Fruit fly (Drosophila melanogaster) whole organism, embryonic: ENCODE measurements around the gene CG8301.

Source experiments
- Ada2b ChIP-seq: fragments of 200-800 bp; sonication (Bioruptor generic); IDR thresholded peaks from 2 replicates; pipeline ENCODE4 v1.3.6; 2022; ENCODE audit warnings: missing biosample characterization, missing genetic modification characterization
- CG11247 ChIP-seq: fragments of 200-800 bp; sonication (Bioruptor generic); IDR thresholded peaks from 2 replicates; pipeline ENCODE4 v1.3.6; 2022; ENCODE audit warnings: missing biosample characterization, missing genetic modification characterization
- CG11696 ChIP-seq: fragments of 200-800 bp; sonication (Bioruptor generic); IDR thresholded peaks from 2 replicates; pipeline ENCODE4 v1.3.6; 2022; ENCODE audit warnings: missing biosample characterization, missing genetic modification characterization
- CG12219 ChIP-seq: fragments of 200-800 bp; sonication (Bioruptor generic); optimal IDR thresholded peaks from 3 replicates; lab custom pipeline; 2018; ENCODE audit warnings: missing biosample characterization, mild to moderate bottlenecking, missing genetic modification characterization
- CG14441 ChIP-seq: fragments of 200-800 bp; sonication (Bioruptor generic); IDR thresholded peaks from 2 replicates; pipeline ENCODE4 v1.3.6; 2022; ENCODE audit warnings: missing biosample characterization, missing genetic modification characterization
- CG15514 ChIP-seq: fragments of 200-800 bp; sonication (Bioruptor generic); optimal IDR thresholded peaks from 3 replicates; lab custom pipeline; 2017; ENCODE audit warnings: missing biosample characterization, missing genetic modification characterization, mild to moderate bottlenecking, moderate library complexity, missing genetic modification reagents
- CG16813 ChIP-seq: fragments of 200-800 bp; sonication (Bioruptor generic); IDR thresholded peaks from 3 replicates; pipeline ENCODE4 v1.3.6; 2022; ENCODE audit warnings: missing biosample characterization, missing genetic modification characterization; ENCODE audit not compliant: partially characterized antibody
- CG17186 ChIP-seq: fragments of 200-800 bp; sonication (Bioruptor generic); optimal IDR thresholded peaks from 3 replicates; lab custom pipeline; 2017; ENCODE audit warnings: missing biosample characterization, missing genetic modification reagents, missing genetic modification characterization
- CG17359 ChIP-seq: fragments of 200-800 bp; sonication (Bioruptor generic); optimal IDR thresholded peaks from 3 replicates; lab custom pipeline; 2018; ENCODE audit warnings: missing biosample characterization, mild to moderate bottlenecking, missing genetic modification characterization, moderate library complexity
- CG17568 ChIP-seq: fragments of 200-800 bp; sonication (Bioruptor generic); optimal IDR thresholded peaks from 2 replicates; lab custom pipeline; 2018; ENCODE audit warnings: missing biosample characterization, mild to moderate bottlenecking, missing genetic modification characterization, moderate library complexity
- CG2889 ChIP-seq: fragments of 200-800 bp; sonication (Bioruptor generic); IDR thresholded peaks from 3 replicates; pipeline ENCODE4 v1.3.6; 2022; ENCODE audit warnings: missing biosample characterization, missing genetic modification characterization
- CG31388 ChIP-seq: fragments of 200-800 bp; sonication (Bioruptor generic); optimal IDR thresholded peaks from 2 replicates; lab custom pipeline; 2016; ENCODE audit warnings: missing biosample characterization, missing genetic modification characterization
- CG3726 ChIP-seq: fragments of 200-800 bp; sonication (Bioruptor generic); IDR thresholded peaks from 3 replicates; pipeline ENCODE4, ENCODE4 v1.3.6; 2022; ENCODE audit warnings: missing biosample characterization, missing genetic modification characterization
- CG5953 ChIP-seq: fragments of 200-800 bp; sonication (Bioruptor generic); IDR thresholded peaks from 2 replicates; pipeline ENCODE4 v1.3.6; 2022; ENCODE audit warnings: missing biosample characterization, missing genetic modification characterization
- CG6765 ChIP-seq: fragments of 200-800 bp; sonication (Bioruptor generic); optimal IDR thresholded peaks from 3 replicates; lab custom pipeline; 2017; ENCODE audit warnings: missing biosample characterization, mild to moderate bottlenecking, missing genetic modification characterization
- CG7556 ChIP-seq: fragments of 200-800 bp; sonication (Bioruptor generic); optimal IDR thresholded peaks from 2 replicates; lab custom pipeline; 2017; ENCODE audit warnings: missing biosample characterization, mild to moderate bottlenecking, missing genetic modification characterization
- CG8290 ChIP-seq, 3 experiments: fragments of 200-800 bp; sonication (Bioruptor generic); optimal IDR thresholded peaks; 2 replicates each; lab custom pipeline; 2016 to 2019; ENCODE audit warnings: missing biosample characterization in 3 of 3, missing genetic modification characterization in 3 of 3, mild to moderate bottlenecking in 2 of 3, moderate library complexity in 1 of 3
- Deaf1 ChIP-seq: fragments of 200-800 bp; optimal IDR thresholded peaks from 3 replicates; lab custom pipeline; 2019; ENCODE audit warnings: missing biosample characterization, mild to moderate bottlenecking, missing genetic modification characterization, moderate library complexity
- Dip2 ChIP-seq: fragments of 200-800 bp; sonication (Bioruptor generic); IDR thresholded peaks from 2 replicates; pipeline ENCODE4 v1.3.6; 2022; ENCODE audit warnings: missing biosample characterization, missing genetic modification characterization
- E2f1 ChIP-seq: fragments of 200-800 bp; sonication (Bioruptor generic); IDR thresholded peaks from 2 replicates; pipeline ENCODE4 v1.3.6; 2022; ENCODE audit warnings: missing biosample characterization, missing genetic modification characterization
- Elba2 ChIP-seq: fragments of 200-800 bp; sonication (Bioruptor generic); optimal IDR thresholded peaks from 3 replicates; lab custom pipeline; 2016; ENCODE audit warnings: missing biosample characterization, missing genetic modification characterization
- Fer2 ChIP-seq: fragments of 200-800 bp; sonication (Bioruptor generic); optimal IDR thresholded peaks from 2 replicates; lab custom pipeline; 2018; ENCODE audit warnings: missing biosample characterization, mild to moderate bottlenecking, missing genetic modification characterization, moderate library complexity
- HLH4C ChIP-seq: fragments of 200-800 bp; sonication (Bioruptor generic); IDR thresholded peaks from 3 replicates; pipeline ENCODE4 v1.3.6; 2022; ENCODE audit warnings: missing biosample characterization, missing genetic modification characterization; ENCODE audit not compliant: partially characterized antibody
- HLH54F ChIP-seq: fragments of 200-800 bp; sonication (Bioruptor generic); optimal IDR thresholded peaks from 3 replicates; lab custom pipeline; 2016; ENCODE audit warnings: missing biosample characterization, missing genetic modification characterization
- HLHmδ ChIP-seq: fragments of 200-800 bp; sonication (Bioruptor generic); optimal IDR thresholded peaks from 2 replicates; lab custom pipeline; 2018; ENCODE audit warnings: missing biosample characterization, mild to moderate bottlenecking, missing genetic modification characterization, moderate library complexity
- Hand ChIP-seq: fragments of 200-800 bp; sonication (Bioruptor generic); optimal IDR thresholded peaks from 2 replicates; lab custom pipeline; 2017; ENCODE audit warnings: mild to moderate bottlenecking, missing biosample characterization, missing genetic modification reagents, missing genetic modification characterization
- MESR4 ChIP-seq: fragments of 200-800 bp; sonication (Bioruptor generic); optimal IDR thresholded peaks from 2 replicates; lab custom pipeline; 2018; ENCODE audit warnings: missing biosample characterization, mild to moderate bottlenecking, missing genetic modification characterization, moderate library complexity
- Myb ChIP-seq: fragments of 200-800 bp; sonication (Bioruptor generic); optimal IDR thresholded peaks from 2 replicates; lab custom pipeline; 2016; ENCODE audit warnings: missing biosample characterization, missing genetic modification characterization
- NFAT ChIP-seq: fragments of 200-800 bp; sonication (Bioruptor generic); IDR thresholded peaks from 2 replicates; pipeline ENCODE4 v1.3.6; 2022; ENCODE audit warnings: missing biosample characterization, missing genetic modification characterization
- Oli ChIP-seq: fragments of 200-800 bp; sonication (Bioruptor generic); optimal IDR thresholded peaks from 2 replicates; lab custom pipeline; 2018; ENCODE audit warnings: missing biosample characterization, mild to moderate bottlenecking, missing genetic modification characterization, moderate library complexity
- Sry-β ChIP-seq: fragments of 200-800 bp; sonication (Bioruptor generic); optimal IDR thresholded peaks from 2 replicates; lab custom pipeline; 2018; ENCODE audit warnings: missing biosample characterization, mild to moderate bottlenecking, missing genetic modification characterization, moderate library complexity
- caup ChIP-seq: fragments of 200-800 bp; sonication (Bioruptor generic); optimal IDR thresholded peaks from 3 replicates; lab custom pipeline; 2017; ENCODE audit warnings: missing biosample characterization, mild to moderate bottlenecking, missing genetic modification characterization, moderate library complexity; ENCODE audit not compliant: severe bottlenecking
- crp ChIP-seq, 2 experiments: fragments of 200-800 bp; sonication (Bioruptor generic); optimal IDR thresholded peaks; 2 replicates in 1 of 2; 3 replicates in 1 of 2; lab custom pipeline; 2017; ENCODE audit warnings: missing biosample characterization in 2 of 2, missing genetic modification characterization in 2 of 2, mild to moderate bottlenecking in 1 of 2, moderate library complexity in 1 of 2
- fd102C ChIP-seq: fragments of 200-800 bp; sonication (Bioruptor generic); optimal IDR thresholded peaks from 2 replicates; lab custom pipeline; 2018; ENCODE audit warnings: missing biosample characterization, mild to moderate bottlenecking, missing genetic modification characterization, moderate library complexity
- fru ChIP-seq: fragments of >200 bp; optimal IDR thresholded peaks from 2 replicates; lab custom pipeline; 2017
- fu2 ChIP-seq: fragments of 200-800 bp; sonication (Bioruptor generic); optimal IDR thresholded peaks from 2 replicates; lab custom pipeline; 2016; ENCODE audit warnings: missing biosample characterization, missing genetic modification characterization
- insv ChIP-seq, 2 experiments: fragments of 200-800 bp; sonication (Bioruptor generic); optimal IDR thresholded peaks; 3 replicates each; lab custom pipeline; 2016 to 2018; ENCODE audit warnings: missing biosample characterization in 2 of 2, missing genetic modification characterization in 2 of 2
- jing ChIP-seq: fragments of 200-800 bp; sonication (Bioruptor generic); optimal IDR thresholded peaks from 2 replicates; lab custom pipeline; 2018; ENCODE audit warnings: missing biosample characterization, mild to moderate bottlenecking, missing genetic modification characterization
- knrl ChIP-seq: fragments of 200-800 bp; sonication (Bioruptor generic); IDR thresholded peaks from 3 replicates; pipeline ENCODE4 v1.3.6; 2022; ENCODE audit warnings: missing biosample characterization, missing genetic modification characterization; ENCODE audit not compliant: partially characterized antibody
- lbe ChIP-seq: fragments of 200-800 bp; sonication (Bioruptor generic); optimal IDR thresholded peaks from 2 replicates; lab custom pipeline; 2016; ENCODE audit warnings: missing biosample characterization, mild to moderate bottlenecking, missing genetic modification characterization
- lmd ChIP-seq: fragments of 200-800 bp; sonication (Bioruptor generic); IDR thresholded peaks from 2 replicates; pipeline ENCODE4 v1.3.6; 2022; ENCODE audit warnings: missing biosample characterization, missing genetic modification characterization
- nmo ChIP-seq: fragments of 200-800 bp; sonication (Bioruptor generic); optimal IDR thresholded peaks from 2 replicates; lab custom pipeline; 2018; ENCODE audit warnings: missing biosample characterization, mild to moderate bottlenecking, missing genetic modification characterization, moderate library complexity
- pros ChIP-seq: fragments of 200-800 bp; sonication (Bioruptor generic); optimal IDR thresholded peaks from 3 replicates; lab custom pipeline; 2019; ENCODE audit warnings: missing biosample characterization, mild to moderate bottlenecking, missing genetic modification characterization, moderate library complexity
- salm ChIP-seq: fragments of 200-800 bp; sonication (Bioruptor generic); optimal IDR thresholded peaks from 2 replicates; lab custom pipeline; 2018; ENCODE audit warnings: missing biosample characterization, mild to moderate bottlenecking, missing genetic modification characterization
- unc-4 ChIP-seq: fragments of 200-800 bp; sonication (Bioruptor generic); IDR thresholded peaks from 2 replicates; pipeline ENCODE4 v1.3.6; 2022; ENCODE audit warnings: missing biosample characterization, missing genetic modification characterization; ENCODE audit not compliant: partially characterized antibody
- vfl ChIP-seq: fragments of 200-800 bp; sonication (Bioruptor generic); optimal IDR thresholded peaks from 2 replicates; lab custom pipeline; 2016; ENCODE audit warnings: missing biosample characterization, missing genetic modification characterization
- zen2 ChIP-seq: fragments of 200-800 bp; sonication (Bioruptor generic); IDR thresholded peaks from 3 replicates; pipeline ENCODE4 v1.3.6; 2022; ENCODE audit warnings: missing biosample characterization, missing genetic modification characterization; ENCODE audit not compliant: partially characterized antibody

CG8301 gene

dm6 chr3R:9563240-9563992 lies 17.7 kb upstream of the CG8301 start, which contains the start of the genes CG9393 and Vps45 (continued):
- TF ChIP-seq CG2889 (GFP tag; lab: Robert Waterston, UW) = 0 out of 3 replicates have a peak, but pooled peaks have one; percentile 4
- no peak for TF ChIP-seq HLHmδ (GFP tag; lab: Kevin White, UChicago)
- peak; percentile 52 for TF ChIP-seq vfl
- TF ChIP-seq CG17568 (GFP tag; lab: Kevin White, UChicago) = no peak
- TF ChIP-seq fru (lab: Kevin White, UChicago) = no peak
- TF ChIP-seq CG7556 = peak; percentile 50
- peak; percentile 81 for TF ChIP-seq zen2
- no peak for TF ChIP-seq CG11247
- TF ChIP-seq MESR4 = peak; percentile 34
- TF ChIP-seq knrl (GFP tag; lab: Robert Waterston, UW) = peak; percentile 95
- TF ChIP-seq HLH54F (GFP tag; lab: Kevin White, UChicago) = peak; percentile 78
- TF ChIP-seq Dip2 (GFP tag; lab: Robert Waterston, UW) = no peak
- no peak for TF ChIP-seq CG12219 (GFP tag; lab: Kevin White, UChicago)
- peak; percentile 35; the same call in 1 of the 2 replicates for TF ChIP-seq NFAT (GFP tag; lab: Robert Waterston, UW)
- peak; percentile 60 for TF ChIP-seq CG17186 (GFP tag; lab: Kevin White, UChicago)
- peak; percentile 94 for TF ChIP-seq HLH4C
- peak; percentile 71 for TF ChIP-seq fu2 (GFP tag; lab: Kevin White, UChicago)
- peak; percentile 97 for TF ChIP-seq unc-4
- TF ChIP-seq Fer2 (tag; lab: Kevin White, UChicago) = peak; percentile 58
- peak; percentile 28 to 82 for TF ChIP-seq crp (GFP tag; optimal IDR thresholded peaks at IDR 0.05; lab: Kevin White, UChicago)
- no peak for TF ChIP-seq CG5953 (GFP tag; lab: Robert Waterston, UW)
- peak; percentile 60 for TF ChIP-seq lmd
- TF ChIP-seq salm (tag; lab: Kevin White, UChicago) = no peak
- no peak for TF ChIP-seq Hand (GFP tag; lab: Kevin White, UChicago)
- peak; percentile 86 for TF ChIP-seq nmo
- TF ChIP-seq Elba2 (GFP tag; lab: Kevin White, UChicago) = peak; percentile 13
- TF ChIP-seq jing = no peak
- TF ChIP-seq CG14441 = peak; percentile 39; the same call in 1 of the 2 replicates
- TF ChIP-seq CG17359 (tag; lab: Kevin White, UChicago) = peak; percentile 41
- TF ChIP-seq Ada2b (GFP tag; lab: Robert Waterston, UW) = peak; percentile 15; the same call in 1 of the 2 replicates
- TF ChIP-seq caup (GFP tag; lab: Kevin White, UChicago) = peak; percentile 43
- TF ChIP-seq Myb = peak; percentile 72
- peak; percentile 95 for TF ChIP-seq CG16813 (GFP tag; lab: Robert Waterston, UW)
- TF ChIP-seq CG6765 (GFP tag; lab: Kevin White, UChicago) = no peak
- TF ChIP-seq CG8290 (GFP tag; optimal IDR thresholded peaks at IDR 0.05; lab: Kevin White, UChicago) = peak; percentile 47
- no peak for TF ChIP-seq CG8290 (tag; optimal IDR thresholded peaks at IDR 0.05; lab: Kevin White, UChicago)
- TF ChIP-seq CG15514 (GFP tag; lab: Kevin White, UChicago) = peak; percentile 67
- TF ChIP-seq CG3726 (GFP tag; lab: Robert Waterston, UW) = no peak
- no peak for TF ChIP-seq CG11696 (GFP tag; lab: Robert Waterston, UW)
- peak; percentile 64 for TF ChIP-seq lbe
- peak; percentile 16; the same call in 1 of the 2 replicates for TF ChIP-seq E2f1 (GFP tag; lab: Robert Waterston, UW)
- TF ChIP-seq CG31388 (GFP tag; lab: Kevin White, UChicago) = peak; percentile 13
- TF ChIP-seq Deaf1 = no peak
- peak; percentile 27 for TF ChIP-seq Oli
- no peak for TF ChIP-seq fd102C
- TF ChIP-seq insv (GFP tag; optimal IDR thresholded peaks at IDR 0.05; lab: Kevin White, UChicago) = peak in 1 of 2 experiments; percentile 44
- peak; percentile 96 for TF ChIP-seq Sry-β
- TF ChIP-seq pros (GFP tag; lab: Kevin White, UChicago) = no peak
